Fruit fly (Drosophila melanogaster): ENCODE measurements around the gene GluRS-m.

dm6 chr3L:16369526-16369925 lies 47.5 kb downstream of the GluRS-m start, which contains the start of gene CG18814:
- TF ChIP-seq pdm3 (GFP tag; optimal IDR thresholded peaks at IDR 0.05) (no peak), Eip93F (GFP tag; optimal IDR thresholded peaks at IDR 0.05) (no peak), svp (GFP tag) (no peak), CG6854 (GFP tag; optimal IDR thresholded peaks at IDR 0.05) (no peak), CG1621 (tag; optimal IDR thresholded peaks at IDR 0.05) (no peak), CG3919 (GFP tag; optimal IDR thresholded peaks at IDR 0.05) (no peak)
